Worm (Caenorhabditis elegans): ENCODE results near the gene C29E4.11.

Gene C29E4.11

ce11 chrIII:7958085-7958484, at the start of gene C29E4.11:
Gene C29E4.11, minus strand, starts transcription at chrIII:7958114.
- no peak for TF ChIP-seq tab-1 (GFP tag; IDR thresholded peaks at IDR 0.05)
- peak; percentile 24 for TF ChIP-seq cog-1 (tag; optimal IDR thresholded peaks at IDR 0.05)

- TF ChIP-seq cog-1 (tag; optimal IDR thresholded peaks at IDR 0.05) (no peak), flt-1 (GFP tag; IDR thresholded peaks at IDR 0.05) (no peak), tab-1 (GFP tag; IDR thresholded peaks at IDR 0.05) (no peak), klf-2 (GFP tag; conservative IDR thresholded peaks at IDR 0.05) (no peak), ref-1 (GFP tag; conservative IDR thresholded peaks at IDR 0.05) (no peak), med-1 (GFP tag; optimal IDR thresholded peaks at IDR 0.05; ENCODE audit: insufficient read depth) (no peak), T22C8.4 (GFP tag; IDR thresholded peaks at IDR 0.05) (no peak), ztf-23 (GFP tag; IDR thresholded peaks at IDR 0.05) (no peak), ztf-29 (GFP tag; IDR thresholded peaks at IDR 0.05) (no peak)
Measured at ce11 chrIII:8004091-8004490, 46.2 kb upstream of the C29E4.11 start, which contains the start of gene C06G4.6. Gene C06G4.6, plus strand, starts transcription at chrIII:8004391.

DNA sequence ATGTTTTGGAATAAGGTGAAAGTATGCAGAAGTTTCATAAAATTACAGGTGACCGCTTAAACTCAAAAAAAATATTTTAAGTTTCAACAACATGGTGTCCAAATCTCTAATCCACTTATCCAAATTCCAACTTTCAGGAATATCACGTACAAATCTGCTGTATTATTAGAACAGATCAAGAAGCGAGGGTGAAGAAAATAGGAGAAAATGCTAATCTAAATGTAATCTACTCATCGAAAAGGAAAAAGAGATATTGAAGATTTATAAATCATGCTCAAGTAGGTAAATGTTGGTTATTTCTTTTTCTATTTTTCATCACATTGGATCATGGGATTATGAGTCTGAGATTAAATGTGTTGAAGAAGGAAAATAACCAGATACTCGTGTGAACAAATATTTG, 43.6 kb upstream of the C29E4.11 start:
- TF ChIP-seq cog-1 (tag; optimal IDR thresholded peaks at IDR 0.05) (no peak), tab-1 (GFP tag; IDR thresholded peaks at IDR 0.05) (no peak), T22C8.4 (GFP tag; IDR thresholded peaks at IDR 0.05) (no peak), ref-1 (GFP tag; conservative IDR thresholded peaks at IDR 0.05) (no peak), flt-1 (GFP tag; IDR thresholded peaks at IDR 0.05) (no peak), ztf-29 (GFP tag; IDR thresholded peaks at IDR 0.05) (no peak), ztf-23 (GFP tag; IDR thresholded peaks at IDR 0.05) (no peak), klf-2 (GFP tag; conservative IDR thresholded peaks at IDR 0.05) (no peak), med-1 (GFP tag; optimal IDR thresholded peaks at IDR 0.05; ENCODE audit: insufficient read depth) (no peak)

- TF ChIP-seq ztf-23 (GFP tag; IDR thresholded peaks at IDR 0.05) (no peak), cog-1 (tag; optimal IDR thresholded peaks at IDR 0.05) (no peak), ref-1 (GFP tag; conservative IDR thresholded peaks at IDR 0.05) (no peak), tab-1 (GFP tag; IDR thresholded peaks at IDR 0.05) (no peak), ztf-29 (GFP tag; IDR thresholded peaks at IDR 0.05) (no peak), flt-1 (GFP tag; IDR thresholded peaks at IDR 0.05) (no peak), T22C8.4 (GFP tag; IDR thresholded peaks at IDR 0.05) (no peak), klf-2 (GFP tag; conservative IDR thresholded peaks at IDR 0.05) (no peak), med-1 (GFP tag; optimal IDR thresholded peaks at IDR 0.05; ENCODE audit: insufficient read depth) (no peak)
Measured at ce11 chrIII:7997447-7998046, 39.6 kb upstream of the C29E4.11 start.

DNA sequence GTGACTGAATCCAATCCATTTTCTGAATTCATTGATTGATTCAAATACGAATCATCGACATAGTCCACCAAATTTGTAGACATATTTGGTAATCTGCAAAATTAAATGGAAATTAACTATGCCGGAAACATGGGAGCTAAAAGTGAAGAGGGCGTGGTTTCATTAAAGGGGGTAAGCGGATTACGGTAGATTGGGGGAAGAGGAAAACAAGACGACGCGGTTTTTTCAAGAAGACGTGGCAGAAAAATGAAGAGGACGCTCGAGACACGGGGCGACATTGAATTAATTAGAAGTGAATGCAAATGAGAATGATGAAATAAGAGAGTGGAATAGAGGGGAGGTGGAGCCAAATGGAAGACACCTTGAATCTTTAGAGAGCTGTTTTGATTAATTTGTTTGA, 38.4 kb upstream of the C29E4.11 start, which contains the start of gene npr-17:
Gene npr-17, minus strand, starts transcription at position 101 of the 400 bp plus-strand sequence.
- no peak for TF ChIP-seq T22C8.4 (GFP tag; IDR thresholded peaks at IDR 0.05)
- TF ChIP-seq cog-1 (tag; optimal IDR thresholded peaks at IDR 0.05) = no peak
- no peak for TF ChIP-seq ztf-23 (GFP tag; IDR thresholded peaks at IDR 0.05)
- TF ChIP-seq ztf-29 (GFP tag; IDR thresholded peaks at IDR 0.05) = no peak
- no peak for TF ChIP-seq tab-1 (GFP tag; IDR thresholded peaks at IDR 0.05)

DNA sequence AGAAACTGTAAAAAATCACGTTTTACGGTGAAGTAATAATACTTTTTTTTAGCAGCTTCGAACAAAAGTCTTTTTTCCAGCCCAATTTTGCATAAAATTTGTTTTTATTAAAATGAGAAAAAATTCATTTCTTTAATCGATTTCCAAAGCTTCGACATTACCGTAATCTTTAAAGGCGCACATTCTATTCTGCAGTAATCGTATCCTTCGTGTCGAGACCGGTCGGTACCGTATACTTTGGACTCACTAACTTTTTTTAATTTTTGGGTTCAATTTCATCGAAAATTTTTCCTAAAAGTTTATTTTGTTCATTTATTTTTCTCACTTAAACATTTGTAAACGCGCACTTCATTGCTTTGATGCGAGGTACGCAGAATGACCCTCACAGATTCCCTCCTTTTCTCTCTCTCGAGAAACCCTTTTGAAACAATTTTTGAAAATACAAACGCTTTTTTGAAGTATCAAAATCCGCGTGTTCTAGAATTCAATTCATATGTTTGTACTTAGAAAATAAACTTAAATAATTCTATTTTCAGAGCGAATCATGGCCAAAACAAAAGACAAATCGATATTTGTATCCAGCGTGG, 28.8 kb upstream of the C29E4.11 start, which contains the start of gene hrpk-2:
Gene hrpk-2, plus strand, starts transcription at position 537 of the 587 bp plus-strand sequence.
- TF ChIP-seq ref-1 (GFP tag; conservative IDR thresholded peaks at IDR 0.05) (no peak), flt-1 (GFP tag; IDR thresholded peaks at IDR 0.05) (no peak), ztf-23 (GFP tag; IDR thresholded peaks at IDR 0.05) (no peak), ztf-29 (GFP tag; IDR thresholded peaks at IDR 0.05) (no peak), T22C8.4 (GFP tag; IDR thresholded peaks at IDR 0.05) (no peak), tab-1 (GFP tag; IDR thresholded peaks at IDR 0.05) (no peak), med-1 (GFP tag; optimal IDR thresholded peaks at IDR 0.05; ENCODE audit: insufficient read depth) (no peak), cog-1 (tag; optimal IDR thresholded peaks at IDR 0.05) (no peak), klf-2 (GFP tag; conservative IDR thresholded peaks at IDR 0.05) (no peak)

ce11 chrIII:7981938-7982337, 24.0 kb upstream of the C29E4.11 start:
- TF ChIP-seq T22C8.4 (GFP tag; IDR thresholded peaks at IDR 0.05) = no peak
- no peak for TF ChIP-seq cog-1 (tag; optimal IDR thresholded peaks at IDR 0.05)
- TF ChIP-seq ref-1 (GFP tag; conservative IDR thresholded peaks at IDR 0.05) = no peak
- TF ChIP-seq flt-1 (GFP tag; IDR thresholded peaks at IDR 0.05) = no peak
- no peak for TF ChIP-seq ztf-29 (GFP tag; IDR thresholded peaks at IDR 0.05)
- no peak for TF ChIP-seq ztf-23 (GFP tag; IDR thresholded peaks at IDR 0.05)
- TF ChIP-seq med-1 (GFP tag; optimal IDR thresholded peaks at IDR 0.05; ENCODE audit: insufficient read depth) = no peak
- no peak for TF ChIP-seq klf-2 (GFP tag; conservative IDR thresholded peaks at IDR 0.05)
- no peak for TF ChIP-seq tab-1 (GFP tag; IDR thresholded peaks at IDR 0.05)

- no peak for TF ChIP-seq med-1 (GFP tag; optimal IDR thresholded peaks at IDR 0.05; ENCODE audit: insufficient read depth)
- TF ChIP-seq ref-1 (GFP tag; conservative IDR thresholded peaks at IDR 0.05) = no peak
- TF ChIP-seq klf-2 (GFP tag; conservative IDR thresholded peaks at IDR 0.05) = no peak
Measured at ce11 chrIII:7981233-7981632, 23.3 kb upstream of the C29E4.11 start.

DNA sequence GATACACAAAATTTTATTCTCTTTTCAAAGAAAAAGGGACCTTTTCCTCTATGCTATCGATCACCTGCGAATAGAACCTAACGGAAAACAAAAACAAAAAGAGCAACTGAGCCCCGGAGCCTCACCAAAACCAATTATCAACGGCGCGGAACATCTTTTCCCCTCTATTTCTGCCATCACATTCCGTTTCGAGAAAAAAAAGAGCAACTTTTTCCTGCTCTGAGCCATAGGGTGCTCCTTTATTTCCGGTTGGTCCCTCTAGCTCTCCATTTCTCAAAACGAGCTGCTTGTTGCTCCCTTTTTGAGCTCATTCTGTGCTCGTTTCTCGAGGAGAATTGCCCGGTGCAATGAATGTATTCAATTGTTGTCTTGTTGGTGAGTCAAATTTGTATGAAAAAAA, 21.7 kb upstream of the C29E4.11 start, which contains the start of gene clp-1:
Gene clp-1, plus strand, starts transcription at position 301 of the 400 bp plus-strand sequence.
- TF ChIP-seq klf-2 (GFP tag; conservative IDR thresholded peaks at IDR 0.05) = no peak
- no peak for TF ChIP-seq ztf-29 (GFP tag; IDR thresholded peaks at IDR 0.05)

DNA sequence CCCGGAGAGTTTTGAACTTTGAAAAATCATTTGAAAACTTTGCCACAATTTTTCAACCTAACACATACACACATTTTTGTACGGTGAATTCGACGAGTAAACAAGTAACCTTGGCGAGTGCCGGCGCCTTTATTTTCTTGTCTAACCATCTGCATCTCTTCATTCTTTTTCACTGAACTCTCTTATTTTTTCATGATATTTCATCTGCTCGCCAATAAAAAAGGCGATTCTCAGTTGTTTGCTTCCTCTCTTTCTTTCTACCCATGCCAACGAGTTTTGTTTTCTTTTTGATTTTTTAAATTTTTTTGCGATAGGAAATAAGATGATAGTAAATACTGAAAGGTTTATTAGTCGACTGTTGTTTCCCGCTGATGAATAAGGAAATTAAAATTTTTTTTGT, 20.8 kb upstream of the C29E4.11 start:
- no peak for TF ChIP-seq cog-1 (tag; optimal IDR thresholded peaks at IDR 0.05)
- no peak for TF ChIP-seq ztf-29 (GFP tag; IDR thresholded peaks at IDR 0.05)
- no peak for TF ChIP-seq klf-2 (GFP tag; conservative IDR thresholded peaks at IDR 0.05)
- TF ChIP-seq tab-1 (GFP tag; IDR thresholded peaks at IDR 0.05) = no peak
- no peak for TF ChIP-seq T22C8.4 (GFP tag; IDR thresholded peaks at IDR 0.05)
- no peak for TF ChIP-seq flt-1 (GFP tag; IDR thresholded peaks at IDR 0.05)
- no peak for TF ChIP-seq ref-1 (GFP tag; conservative IDR thresholded peaks at IDR 0.05)
- no peak for TF ChIP-seq med-1 (GFP tag; optimal IDR thresholded peaks at IDR 0.05; ENCODE audit: insufficient read depth)
- no peak for TF ChIP-seq ztf-23 (GFP tag; IDR thresholded peaks at IDR 0.05)
